Fruit fly (Drosophila melanogaster): ENCODE data around the gene CG7011.

The CG7011 gene

DNA sequence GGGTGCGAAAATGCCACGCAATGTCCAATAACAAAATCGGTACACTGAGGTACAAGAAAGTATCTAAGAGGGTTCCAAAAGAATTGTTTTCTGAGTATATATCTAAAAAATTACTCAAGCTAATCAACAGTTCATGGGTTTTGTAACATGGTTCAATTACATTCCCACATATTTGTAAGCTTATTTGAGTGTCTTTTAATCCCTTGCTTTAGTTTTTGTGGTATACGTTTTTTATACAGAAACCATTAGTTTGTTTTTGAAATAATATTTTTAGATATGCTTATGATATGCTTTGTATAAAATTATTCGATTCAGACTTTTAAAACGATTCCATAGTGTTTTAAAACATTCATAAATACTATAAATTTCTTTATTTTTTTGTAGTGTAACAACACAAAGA lies 17.4 kb upstream of the CG7011 start (continued):
- peak; percentile 45 for TF ChIP-seq CG8632 (GFP tag; optimal IDR thresholded peaks at IDR 0.05)
- TF ChIP-seq CG31627 (GFP tag; optimal IDR thresholded peaks at IDR 0.05) = peak; percentile 52
- TF ChIP-seq Sox102F (GFP tag; optimal IDR thresholded peaks at IDR 0.05) = peak; percentile 59
- TF ChIP-seq CG6163 (GFP tag; IDR thresholded peaks at IDR 0.05) = no peak
- TF ChIP-seq acj6 (GFP tag; optimal IDR thresholded peaks at IDR 0.05) = peak; percentile 50
- peak; percentile 35 for TF ChIP-seq cyc (GFP tag; optimal IDR thresholded peaks at IDR 0.05)
- TF ChIP-seq Gug (GFP tag; IDR thresholded peaks at IDR 0.05) = no peak
- peak; percentile 24 for TF ChIP-seq CG6792 (GFP tag; optimal IDR thresholded peaks at IDR 0.05)
- peak; percentile 66 for TF ChIP-seq Ets96B (tag; optimal IDR thresholded peaks at IDR 0.05)
- peak; percentile 4 for TF ChIP-seq CG11762 (GFP tag; optimal IDR thresholded peaks at IDR 0.05; ENCODE audit: insufficient read depth)
- TF ChIP-seq achi (GFP tag; optimal IDR thresholded peaks at IDR 0.05) = peak; percentile 30
- TF ChIP-seq eg (GFP tag; IDR thresholded peaks at IDR 0.05) = no peak
- peak; percentile 52 for TF ChIP-seq pdm3 (GFP tag; optimal IDR thresholded peaks at IDR 0.05)
- peak; percentile 42 for TF ChIP-seq CG6808 (GFP tag; optimal IDR thresholded peaks at IDR 0.05)
- TF ChIP-seq dac (GFP tag; optimal IDR thresholded peaks at IDR 0.05) = no peak
- no peak for TF ChIP-seq CG6854 (GFP tag; optimal IDR thresholded peaks at IDR 0.05)
- no peak for TF ChIP-seq CG6276 (GFP tag; optimal IDR thresholded peaks at IDR 0.05)
- TF ChIP-seq CG10669 (GFP tag; optimal IDR thresholded peaks at IDR 0.05) = peak; percentile 22
- TF ChIP-seq lz (GFP tag; optimal IDR thresholded peaks at IDR 0.05) = peak; percentile 58
- no peak for TF ChIP-seq Lpt (GFP tag; optimal IDR thresholded peaks at IDR 0.05)
- peak; percentile 85 for TF ChIP-seq svp (GFP tag)
- TF ChIP-seq Hr4 (GFP tag; optimal IDR thresholded peaks at IDR 0.05) = no peak
- TF ChIP-seq CG9139 (GFP tag; optimal IDR thresholded peaks at IDR 0.05) = no peak
- peak; percentile 42 for TF ChIP-seq dsx (GFP tag; optimal IDR thresholded peaks at IDR 0.05; ENCODE audit: poor library complexity, severe bottlenecking)

DNA sequence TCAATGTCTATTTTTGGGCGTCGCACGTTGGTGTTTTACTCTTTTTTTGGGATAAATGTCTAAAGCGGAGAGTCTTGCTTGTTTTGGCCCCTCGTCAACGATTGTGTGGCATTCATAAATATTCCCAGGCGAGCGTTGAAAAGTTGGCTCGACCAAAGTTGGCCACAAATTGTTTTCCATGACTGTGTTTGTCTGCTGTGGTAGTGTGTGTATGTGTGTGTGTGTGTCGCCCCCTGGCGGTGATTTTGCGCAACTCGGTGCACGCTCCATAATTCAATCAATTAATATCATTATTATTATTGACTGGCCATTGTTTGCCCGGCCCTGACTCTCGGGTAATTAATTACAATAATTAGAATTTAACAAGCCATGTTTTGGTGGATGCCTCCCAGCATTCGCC lies 15.2 kb upstream of the CG7011 start:
- no peak for TF ChIP-seq Ets96B (tag; optimal IDR thresholded peaks at IDR 0.05)
- TF ChIP-seq CG16779 (tag; optimal IDR thresholded peaks at IDR 0.05) = no peak
- TF ChIP-seq CG6854 (GFP tag; optimal IDR thresholded peaks at IDR 0.05) = no peak
- TF ChIP-seq Eip78C (GFP tag) = peak; percentile 38
- TF ChIP-seq CG8632 (GFP tag; optimal IDR thresholded peaks at IDR 0.05) = no peak
- no peak for TF ChIP-seq CG31627 (GFP tag; optimal IDR thresholded peaks at IDR 0.05)
- peak; percentile 27 for TF ChIP-seq svp (GFP tag)
- no peak for TF ChIP-seq CG10631 (GFP tag; optimal IDR thresholded peaks at IDR 0.05)
- no peak for TF ChIP-seq fkh (GFP tag; optimal IDR thresholded peaks at IDR 0.05)
- TF ChIP-seq Blimp-1 (GFP tag; optimal IDR thresholded peaks at IDR 0.05) = no peak
- no peak for TF ChIP-seq Sox15 (GFP tag; optimal IDR thresholded peaks at IDR 0.05)
- no peak for TF ChIP-seq esn (GFP tag; optimal IDR thresholded peaks at IDR 0.05)
- no peak for TF ChIP-seq Hr39 (GFP tag; optimal IDR thresholded peaks at IDR 0.05)
- TF ChIP-seq dsx (GFP tag; optimal IDR thresholded peaks at IDR 0.05; ENCODE audit: poor library complexity, severe bottlenecking) = no peak
- TF ChIP-seq CG32006 (GFP tag; optimal IDR thresholded peaks at IDR 0.05) = peak; percentile 15
- TF ChIP-seq Eip75B (GFP tag; optimal IDR thresholded peaks at IDR 0.05) = no peak
- TF ChIP-seq CG6276 (GFP tag; optimal IDR thresholded peaks at IDR 0.05) = no peak
- TF ChIP-seq lz (GFP tag; optimal IDR thresholded peaks at IDR 0.05) = no peak

DNA sequence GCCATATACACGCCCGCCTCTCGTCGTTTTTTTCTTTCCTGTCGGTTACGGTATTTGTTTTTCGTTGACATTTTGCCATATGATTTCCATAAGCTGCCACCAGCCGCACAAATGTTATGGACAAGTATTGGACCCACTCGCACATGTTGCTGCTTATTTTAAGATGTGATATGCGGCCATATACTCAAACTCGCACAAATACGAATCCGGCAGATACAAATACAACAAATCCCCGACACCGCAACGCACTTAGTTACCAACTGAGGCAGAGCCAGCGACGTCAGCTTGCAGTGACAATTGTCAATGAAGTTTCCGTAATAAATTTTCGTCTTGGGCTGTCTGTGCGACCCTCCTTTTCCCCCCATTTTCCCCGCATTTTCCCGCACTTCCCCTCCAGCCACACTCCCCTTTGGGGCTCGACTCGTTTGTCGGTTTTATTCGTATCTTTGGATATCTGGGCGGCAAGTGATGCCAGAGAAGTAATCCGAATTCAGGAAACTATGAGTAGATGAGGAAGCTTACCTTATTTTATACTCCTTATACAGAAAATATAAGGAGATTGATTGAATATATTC lies 13.3 kb upstream of the CG7011 start:
- TF ChIP-seq OdsH (GFP tag; optimal IDR thresholded peaks at IDR 0.05) (no peak), Sox15 (GFP tag; optimal IDR thresholded peaks at IDR 0.05) (no peak), CG32006 (GFP tag; optimal IDR thresholded peaks at IDR 0.05) (peak; percentile 1), Eip93F (GFP tag; optimal IDR thresholded peaks at IDR 0.05) (no peak), salr (GFP tag; optimal IDR thresholded peaks at IDR 0.05) (peak in 1 of 2 experiments; percentile 3), lz (GFP tag; optimal IDR thresholded peaks at IDR 0.05) (no peak), CG16779 (tag; optimal IDR thresholded peaks at IDR 0.05) (no peak), CG11762 (GFP tag; optimal IDR thresholded peaks at IDR 0.05; ENCODE audit: insufficient read depth) (no peak), Gug (GFP tag; IDR thresholded peaks at IDR 0.05) (no peak), CG6854 (GFP tag; optimal IDR thresholded peaks at IDR 0.05) (no peak), Ets96B (tag; optimal IDR thresholded peaks at IDR 0.05) (no peak), Lpt (GFP tag; optimal IDR thresholded peaks at IDR 0.05) (no peak), CG7368 (GFP tag; optimal IDR thresholded peaks at IDR 0.05) (no peak), Met (GFP tag; optimal IDR thresholded peaks at IDR 0.05) (no peak), CG6808 (GFP tag; optimal IDR thresholded peaks at IDR 0.05) (no peak), svp (GFP tag) (peak; percentile 15), net (GFP tag; optimal IDR thresholded peaks at IDR 0.05) (no peak), fkh (GFP tag; optimal IDR thresholded peaks at IDR 0.05) (no peak), spab (GFP tag; optimal IDR thresholded peaks at IDR 0.05) (no peak), CG8119 (GFP tag; IDR thresholded peaks at IDR 0.05) (no peak), eg (GFP tag; IDR thresholded peaks at IDR 0.05) (peak; percentile 25; the same call in 2 of the 3 replicates), CG6163 (GFP tag; IDR thresholded peaks at IDR 0.05) (0 out of 3 replicates have a peak, but pooled peaks have one; percentile 19), CG6276 (GFP tag; optimal IDR thresholded peaks at IDR 0.05) (no peak)
